Worm (Caenorhabditis elegans): Measurements from ENCODE around the gene T24H7.9.
A peak's percentile ranks its signal among the peaks of the same experiment; 100 is the strongest.

T24H7.9 gene

ce11 chrII:6250782-6251461, 15.6 kb upstream of the T24H7.9 start, which contains the start of gene phb-2 (continued):
- peak; percentile 67 for TF ChIP-seq T20F7.1 (GFP tag; optimal IDR thresholded peaks at IDR 0.05)
- no peak for TF ChIP-seq lir-3 (tag; optimal IDR thresholded peaks at IDR 0.05)
- no peak for TF ChIP-seq nhr-76 (tag; optimal IDR thresholded peaks at IDR 0.05)
- TF ChIP-seq dmd-8 (GFP tag; IDR thresholded peaks at IDR 0.05), result no peak
- peak; percentile 41 for TF ChIP-seq nhr-11 (tag; optimal IDR thresholded peaks at IDR 0.05)
- peak; percentile 77 for TF ChIP-seq nhr-28 (tag; optimal IDR thresholded peaks at IDR 0.05)
- TF ChIP-seq dmd-9 (GFP tag; IDR thresholded peaks at IDR 0.05), result no peak
- TF ChIP-seq Y75B8A.6 (GFP tag; IDR thresholded peaks at IDR 0.05), result no peak
- TF ChIP-seq F44E2.7 (GFP tag; IDR thresholded peaks at IDR 0.05), result no peak
- TF ChIP-seq nhr-77 (tag; optimal IDR thresholded peaks at IDR 0.05), result peak; percentile 52
- TF ChIP-seq daf-16 (GFP tag; optimal IDR thresholded peaks at IDR 0.05), result no peak
- peak; percentile 83 for TF ChIP-seq daf-16 (tag; optimal IDR thresholded peaks at IDR 0.05)
- peak; percentile 95 for TF ChIP-seq aha-1 (tag)
- TF ChIP-seq fos-1 (tag; optimal IDR thresholded peaks at IDR 0.05), result no peak
- peak; percentile 48; the same call in 1 of the 2 replicates for TF ChIP-seq pha-4 (GFP tag; IDR thresholded peaks at IDR 0.05)
- TF ChIP-seq pha-4 (tag; optimal IDR thresholded peaks at IDR 0.05), result peak; percentile 80
- TF ChIP-seq lin-13 (GFP tag; optimal IDR thresholded peaks at IDR 0.05), result peak; percentile 63
- TF ChIP-seq dpl-1 (GFP tag; optimal IDR thresholded peaks at IDR 0.05), result peak; percentile 94
- peak; percentile 60 for TF ChIP-seq ama-1 (optimal IDR thresholded peaks at IDR 0.05)
- TF ChIP-seq nhr-25 (tag; optimal IDR thresholded peaks at IDR 0.05; ENCODE audit: borderline replicate concordance, insufficient read depth), result peak; percentile 54
- TF ChIP-seq daf-19 (GFP tag; conservative IDR thresholded peaks at IDR 0.05), result 0 out of 2 replicates have a peak, but pooled peaks have one; percentile 18
- TF ChIP-seq R02D3.7 (tag; optimal IDR thresholded peaks at IDR 0.05), result no peak
- no peak for TF ChIP-seq ceh-32 (tag; optimal IDR thresholded peaks at IDR 0.05; ENCODE audit: poor library complexity)
- TF ChIP-seq duxl-1 (tag; optimal IDR thresholded peaks at IDR 0.05; ENCODE audit: poor library complexity), result peak; percentile 40
- peak in 1 of 2 experiments; percentile 45 for TF ChIP-seq hif-1 (tag; optimal IDR thresholded peaks at IDR 0.05)
- no peak for TF ChIP-seq lin-15B (tag; optimal IDR thresholded peaks at IDR 0.05)
- peak; percentile 77 for TF ChIP-seq hmg-1.1 (GFP tag; IDR thresholded peaks at IDR 0.05)
- TF ChIP-seq vab-7 (GFP tag; IDR thresholded peaks at IDR 0.05), result 0 out of 2 replicates have a peak, but pooled peaks have one; percentile 33
- no peak for TF ChIP-seq madf-5 (GFP tag; IDR thresholded peaks at IDR 0.05)

ce11 chrII:6248503-6248902, 13.2 kb upstream of the T24H7.9 start:
- TF ChIP-seq rbr-2 (tag; optimal IDR thresholded peaks at IDR 0.05), result peak; percentile 31
- TF ChIP-seq T20F7.1 (GFP tag; optimal IDR thresholded peaks at IDR 0.05), result no peak
- TF ChIP-seq madf-9 (GFP tag; conservative IDR thresholded peaks at IDR 0.05), result no peak
- TF ChIP-seq skn-1 (tag; optimal IDR thresholded peaks at IDR 0.05), result no peak
- TF ChIP-seq F37D6.2 (tag; optimal IDR thresholded peaks at IDR 0.05), result no peak
- no peak for TF ChIP-seq mdl-1 (tag; optimal IDR thresholded peaks at IDR 0.05)
- no peak for TF ChIP-seq nhr-77 (tag; optimal IDR thresholded peaks at IDR 0.05)
- no peak for TF ChIP-seq nhr-76 (tag; optimal IDR thresholded peaks at IDR 0.05)
- no peak for TF ChIP-seq daf-12 (tag; optimal IDR thresholded peaks at IDR 0.05)
- no peak for TF ChIP-seq nhr-25 (tag; optimal IDR thresholded peaks at IDR 0.05; ENCODE audit: borderline replicate concordance, insufficient read depth)
- peak; percentile 77 for TF ChIP-seq lir-3 (tag; optimal IDR thresholded peaks at IDR 0.05)
- no peak for TF ChIP-seq lin-15B (tag; optimal IDR thresholded peaks at IDR 0.05)
- no peak for TF ChIP-seq hif-1 (tag; optimal IDR thresholded peaks at IDR 0.05)
- peak; percentile 21; the same call in 1 of the 2 replicates for TF ChIP-seq Y105C5A.15 (GFP tag; IDR thresholded peaks at IDR 0.05)
- TF ChIP-seq unc-39 (tag; optimal IDR thresholded peaks at IDR 0.05), result no peak
- no peak for TF ChIP-seq daf-8 (GFP tag; IDR thresholded peaks at IDR 0.05)
- 0 out of 2 replicates have a peak, but pooled peaks have one; percentile 16 for TF ChIP-seq nhr-41 (GFP tag; IDR thresholded peaks at IDR 0.05)
- TF ChIP-seq lsy-2 (tag; optimal IDR thresholded peaks at IDR 0.05), result peak in 1 of 2 experiments; percentile 35
- TF ChIP-seq zfp-2 (tag; optimal IDR thresholded peaks at IDR 0.05), result no peak
- 0 out of 2 replicates have a peak, but pooled peaks have one; percentile 35 for TF ChIP-seq dmd-9 (GFP tag; IDR thresholded peaks at IDR 0.05)
- TF ChIP-seq dpl-1 (GFP tag; optimal IDR thresholded peaks at IDR 0.05), result peak; percentile 40
- no peak for TF ChIP-seq tag-97 (GFP tag; IDR thresholded peaks at IDR 0.05)
- TF ChIP-seq php-3 (GFP tag; IDR thresholded peaks at IDR 0.05), result peak; percentile 67; the same call in 1 of the 2 replicates
- peak; percentile 9 for TF ChIP-seq spr-3 (GFP tag; optimal IDR thresholded peaks at IDR 0.05)
- no peak for TF ChIP-seq ZK546.5 (tag; optimal IDR thresholded peaks at IDR 0.05)
- peak; percentile 51 for TF ChIP-seq mep-1 (tag; optimal IDR thresholded peaks at IDR 0.05)
- no peak for TF ChIP-seq ceh-82 (tag; optimal IDR thresholded peaks at IDR 0.05)
- TF ChIP-seq ceh-20 (GFP tag; IDR thresholded peaks at IDR 0.05), result 0 out of 2 replicates have a peak, but pooled peaks have one; percentile 30
- peak; percentile 78 for TF ChIP-seq dmd-8 (GFP tag; IDR thresholded peaks at IDR 0.05)
- peak; percentile 18 for TF ChIP-seq duxl-1 (tag; optimal IDR thresholded peaks at IDR 0.05; ENCODE audit: poor library complexity)
- TF ChIP-seq ama-1 (optimal IDR thresholded peaks at IDR 0.05), result no peak

Measured in whole organism, L4 larva.